Fruit fly (Drosophila melanogaster): ENCODE measurements around the gene SmB.

DNA sequence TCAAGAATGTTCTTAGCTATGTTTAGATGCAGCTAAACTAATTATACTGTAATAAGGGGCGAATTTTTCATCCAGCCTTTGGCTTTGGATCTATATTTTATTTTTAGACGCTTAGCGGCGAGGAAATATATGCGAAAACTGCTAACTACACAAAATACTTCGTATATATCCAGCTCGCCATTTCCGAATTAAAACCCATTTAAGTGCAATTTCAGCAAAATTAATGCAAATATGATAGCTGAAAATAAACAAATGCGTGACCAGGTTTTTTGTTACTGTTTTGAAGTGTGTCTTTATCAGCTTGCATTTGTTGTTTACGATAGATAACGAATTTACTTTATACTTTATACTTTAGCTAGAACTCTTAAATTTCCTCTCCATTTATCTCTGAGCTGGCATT lies 31.4 kb downstream of the SmB start:
- TF ChIP-seq Atf-2 (GFP tag; optimal IDR thresholded peaks at IDR 0.05): no peak
- TF ChIP-seq CG7357 (GFP tag; IDR thresholded peaks at IDR 0.05): no peak
- no peak for TF ChIP-seq odd (GFP tag; optimal IDR thresholded peaks at IDR 0.05)
